Fruit fly (Drosophila melanogaster): Measurements from ENCODE around the gene CG5391.
A peak's percentile ranks its signal among the peaks of the same experiment; 100 is the strongest.

The CG5391 gene

dm6 chr3R:22368777-22369214 lies 34.8 kb upstream of the CG5391 start (continued):
- TF ChIP-seq Gsc (GFP tag; IDR thresholded peaks at IDR 0.05): no peak
- no peak for TF ChIP-seq CG2202 (tag; optimal IDR thresholded peaks at IDR 0.05)
- TF ChIP-seq cg (GFP tag; optimal IDR thresholded peaks at IDR 0.05): no peak
- TF ChIP-seq CG30403 (GFP tag; optimal IDR thresholded peaks at IDR 0.05): peak; percentile 75
- peak; percentile 42; the same call in 1 of the 2 replicates for TF ChIP-seq sens-2 (GFP tag; IDR thresholded peaks at IDR 0.05)
- TF ChIP-seq Bgb (GFP tag; IDR thresholded peaks at IDR 0.05; ENCODE audit: partially characterized antibody): no peak
- TF ChIP-seq fd3F (GFP tag; optimal IDR thresholded peaks at IDR 0.05): peak; percentile 12
- TF ChIP-seq pita (GFP tag; optimal IDR thresholded peaks at IDR 0.05): no peak
- peak; percentile 49 for TF ChIP-seq Dek (tag; optimal IDR thresholded peaks at IDR 0.05)
- TF ChIP-seq Dip3 (GFP tag; optimal IDR thresholded peaks at IDR 0.05): no peak
- TF ChIP-seq CG1603 (tag; optimal IDR thresholded peaks at IDR 0.05): peak; percentile 34
- peak; percentile 12 for TF ChIP-seq CG13624 (GFP tag; optimal IDR thresholded peaks at IDR 0.05)
- TF ChIP-seq CG13424 (tag; optimal IDR thresholded peaks at IDR 0.05): peak; percentile 65
- TF ChIP-seq wdn (GFP tag; IDR thresholded peaks at IDR 0.05): peak; percentile 72
- no peak for TF ChIP-seq crol (GFP tag; IDR thresholded peaks at IDR 0.05)
- TF ChIP-seq CG10654 (GFP tag; optimal IDR thresholded peaks at IDR 0.05): peak; percentile 42
- peak; percentile 82 for TF ChIP-seq CG9932 (GFP tag; IDR thresholded peaks at IDR 0.05)
- TF ChIP-seq CG9215 (GFP tag; IDR thresholded peaks at IDR 0.05): peak; percentile 73
- TF ChIP-seq Pdp1 (GFP tag; optimal IDR thresholded peaks at IDR 0.05): peak in 1 of 2 experiments; percentile 73
- no peak for TF ChIP-seq CG17186 (GFP tag; optimal IDR thresholded peaks at IDR 0.05)
- peak; percentile 50 for TF ChIP-seq CG17359 (tag; optimal IDR thresholded peaks at IDR 0.05)
- no peak for TF ChIP-seq CG15073 (GFP tag; optimal IDR thresholded peaks at IDR 0.05)
- peak; percentile 59 for TF ChIP-seq CG12659 (GFP tag; optimal IDR thresholded peaks at IDR 0.05)
- no peak for TF ChIP-seq CG7928 (GFP tag; optimal IDR thresholded peaks at IDR 0.05)
- TF ChIP-seq Six4 (GFP tag; optimal IDR thresholded peaks at IDR 0.05): peak; percentile 37
- TF ChIP-seq CG18011 (GFP tag; optimal IDR thresholded peaks at IDR 0.05): no peak
- no peak for TF ChIP-seq CG14860 (GFP tag; IDR thresholded peaks at IDR 0.05; ENCODE audit: partially characterized antibody)
- no peak for TF ChIP-seq CG31365 (tag; optimal IDR thresholded peaks at IDR 0.05)
- no peak for TF ChIP-seq Abd-B (GFP tag; optimal IDR thresholded peaks at IDR 0.05)
- peak; percentile 42; the same call in 2 of the 3 replicates for TF ChIP-seq B-H1 (GFP tag; IDR thresholded peaks at IDR 0.05)
- 0 out of 2 replicates have a peak, but pooled peaks have one; percentile 39 for TF ChIP-seq gt (GFP tag; IDR thresholded peaks at IDR 0.05)
- TF ChIP-seq bowl (GFP tag; IDR thresholded peaks at IDR 0.05): peak; percentile 45; the same call in 1 of the 2 replicates
- no peak for TF ChIP-seq knrl (GFP tag; IDR thresholded peaks at IDR 0.05; ENCODE audit: partially characterized antibody)
- peak; percentile 29; the same call in 1 of the 2 replicates for TF ChIP-seq dimm (GFP tag; IDR thresholded peaks at IDR 0.05)
- TF ChIP-seq Taf1 (GFP tag; IDR thresholded peaks at IDR 0.05): peak; percentile 60
- TF ChIP-seq CrebB (tag; optimal IDR thresholded peaks at IDR 0.05): no peak
- TF ChIP-seq CG1602 (GFP tag; optimal IDR thresholded peaks at IDR 0.05): peak; percentile 24
- TF ChIP-seq NC2β (GFP tag; optimal IDR thresholded peaks at IDR 0.05): no peak
- peak; percentile 76 for TF ChIP-seq gem (tag; optimal IDR thresholded peaks at IDR 0.05)
- 0 out of 2 replicates have a peak, but pooled peaks have one; percentile 39 for TF ChIP-seq peb (GFP tag; IDR thresholded peaks at IDR 0.05)
- peak; percentile 58 for TF ChIP-seq CG17385 (GFP tag; optimal IDR thresholded peaks at IDR 0.05)
- TF ChIP-seq Doc2 (GFP tag; IDR thresholded peaks at IDR 0.05): no peak
- no peak for TF ChIP-seq nerfin-2 (GFP tag; IDR thresholded peaks at IDR 0.05; ENCODE audit: partially characterized antibody)
- peak; percentile 46 for TF ChIP-seq crc (GFP tag; optimal IDR thresholded peaks at IDR 0.05)
- peak; percentile 25 for TF ChIP-seq lbe (GFP tag; optimal IDR thresholded peaks at IDR 0.05)
- no peak for TF ChIP-seq MESR4 (GFP tag; optimal IDR thresholded peaks at IDR 0.05)
- TF ChIP-seq CG6791 (GFP tag; IDR thresholded peaks at IDR 0.05; ENCODE audit: partially characterized antibody): 0 out of 3 replicates have a peak, but pooled peaks have one; percentile 4
- TF ChIP-seq sens (GFP tag): peak; percentile 95
- TF ChIP-seq usp (GFP tag; optimal IDR thresholded peaks at IDR 0.05): no peak
- peak; percentile 63; the same call in 1 of the 3 replicates for TF ChIP-seq Optix (GFP tag; IDR thresholded peaks at IDR 0.05)

Measured in whole organism, embryonic.